Worm (Caenorhabditis elegans): Measurements from ENCODE around the gene C31H2.3.

ce11 chrX:5165037-5165436 lies 10.9 kb upstream of the C31H2.3 start, which contains the start of gene mans-3:
- TF ChIP-seq nhr-76 (tag; optimal IDR thresholded peaks at IDR 0.05) (no peak), pag-3 (tag; optimal IDR thresholded peaks at IDR 0.05; ENCODE audit: borderline replicate concordance, insufficient read depth) (no peak), fkh-4 (tag; optimal IDR thresholded peaks at IDR 0.05; ENCODE audit: borderline replicate concordance) (no peak), nhr-20 (tag; optimal IDR thresholded peaks at IDR 0.05) (peak; percentile 95), zag-1 (tag; optimal IDR thresholded peaks at IDR 0.05) (no peak), rnt-1 (tag; optimal IDR thresholded peaks at IDR 0.05) (peak; percentile 94), unc-130 (tag; optimal IDR thresholded peaks at IDR 0.05) (peak; percentile 70), nhr-11 (tag; optimal IDR thresholded peaks at IDR 0.05) (peak; percentile 57), mef-2 (tag; optimal IDR thresholded peaks at IDR 0.05) (peak; percentile 75), fkh-10 (GFP tag; optimal IDR thresholded peaks at IDR 0.05) (peak; percentile 82), egl-27 (tag; optimal IDR thresholded peaks at IDR 0.05) (peak; percentile 31 to 56)
